Worm (Caenorhabditis elegans) whole organism, late embryonic: ENCODE data around the gene sumv-1.

ENCODE experiments used
- C08G9.2 ChIP-seq: sonication (generic microtip); optimal IDR thresholded peaks from 2 replicates; lab custom pipeline; 2016; ENCODE audit warnings: mild to moderate bottlenecking, missing genetic modification characterization, moderate library complexity, missing compliant biosample characterization
- C38D4.7 ChIP-seq: fragments of 200-800 bp; sonication (Bioruptor generic); optimal IDR thresholded peaks from 2 replicates; lab custom pipeline; 2018; ENCODE audit warnings: mild to moderate bottlenecking, missing genetic modification characterization, moderate library complexity, missing compliant biosample characterization
- F13H6.1 ChIP-seq: sonication (generic microtip); optimal IDR thresholded peaks from 2 replicates; lab custom pipeline; 2016; ENCODE audit warnings: missing genetic modification characterization, missing compliant biosample characterization
- K02D7.2 ChIP-seq: sonication (generic microtip); optimal IDR thresholded peaks from 2 replicates; lab custom pipeline; 2017; ENCODE audit warnings: mild to moderate bottlenecking, missing genetic modification characterization, missing compliant biosample characterization
- K09A11.1 ChIP-seq: sonication (generic microtip); optimal IDR thresholded peaks from 2 replicates; lab custom pipeline; 2017; ENCODE audit warnings: antibody characterized with exemption, mild to moderate bottlenecking, missing genetic modification characterization, missing compliant biosample characterization; ENCODE audit not compliant: insufficient read depth
- T23F11.4 ChIP-seq: fragments of 200-800 bp; sonication (Bioruptor generic); optimal IDR thresholded peaks from 2 replicates; lab custom pipeline; 2018; ENCODE audit warnings: mild to moderate bottlenecking, missing genetic modification characterization, missing compliant biosample characterization
- Y22D7AL.16 ChIP-seq: sonication (generic microtip); optimal IDR thresholded peaks from 2 replicates; lab custom pipeline; 2016; ENCODE audit warnings: missing genetic modification characterization, missing compliant biosample characterization
- ahr-1 ChIP-seq: sonication (generic microtip); optimal IDR thresholded peaks from 2 replicates; lab custom pipeline; 2016; ENCODE audit warnings: missing genetic modification characterization, missing compliant biosample characterization
- ceh-18 ChIP-seq: sonication (generic microtip); optimal IDR thresholded peaks from 2 replicates; lab custom pipeline; 2016; ENCODE audit warnings: missing genetic modification characterization, missing compliant biosample characterization
- ceh-19 ChIP-seq: fragments of 200-800 bp; sonication (Bioruptor generic); optimal IDR thresholded peaks from 2 replicates; lab custom pipeline; 2018; ENCODE audit warnings: mild to moderate bottlenecking, missing genetic modification characterization, missing compliant biosample characterization
- ceh-22 ChIP-seq: sonication (generic microtip); optimal IDR thresholded peaks from 2 replicates; lab custom pipeline; 2017; ENCODE audit warnings: missing biosample characterization, missing genetic modification characterization
- ceh-24 ChIP-seq: sonication (generic microtip); optimal IDR thresholded peaks from 2 replicates; lab custom pipeline; 2016; ENCODE audit warnings: mild to moderate bottlenecking, missing genetic modification characterization, missing compliant biosample characterization
- ceh-30 ChIP-seq: fragments of 150-350 bp; optimal IDR thresholded peaks from 2 replicates; lab custom pipeline; 2014; ENCODE audit warnings: missing biosample characterization, missing genetic modification characterization
- ceh-48 ChIP-seq: sonication (generic microtip); optimal IDR thresholded peaks from 2 replicates; lab custom pipeline; 2016; ENCODE audit warnings: missing genetic modification characterization, inconsistent platforms, missing compliant biosample characterization
- ceh-6 ChIP-seq: fragments of 200-800 bp; sonication (Bioruptor generic); optimal IDR thresholded peaks from 2 replicates; lab custom pipeline; 2018; ENCODE audit warnings: mild to moderate bottlenecking, missing genetic modification characterization, missing compliant biosample characterization
- che-1 ChIP-seq: sonication (generic microtip); optimal IDR thresholded peaks from 2 replicates; lab custom pipeline; 2016; ENCODE audit warnings: mild to moderate bottlenecking, missing genetic modification characterization, missing compliant biosample characterization
- dmd-4 ChIP-seq: sonication (generic microtip); optimal IDR thresholded peaks from 2 replicates; lab custom pipeline; 2016; ENCODE audit warnings: borderline replicate concordance, missing genetic modification characterization, missing compliant biosample characterization
- dve-1 ChIP-seq: sonication (generic microtip); optimal IDR thresholded peaks from 2 replicates; lab custom pipeline; 2017; ENCODE audit warnings: antibody characterized with exemption, mild to moderate bottlenecking, missing genetic modification characterization, missing compliant biosample characterization
- elt-2 ChIP-seq: sonication (generic microtip); optimal IDR thresholded peaks from 2 replicates; lab custom pipeline; 2016; ENCODE audit warnings: missing genetic modification reagents, missing genetic modification characterization, missing compliant biosample characterization
- elt-4 ChIP-seq: sonication (generic microtip); optimal IDR thresholded peaks from 2 replicates; lab custom pipeline; 2016; ENCODE audit warnings: missing genetic modification characterization, missing compliant biosample characterization
- ets-4 ChIP-seq: sonication (generic microtip); optimal IDR thresholded peaks from 2 replicates; lab custom pipeline; 2016; ENCODE audit warnings: missing genetic modification characterization, missing compliant biosample characterization
- fkh-6 ChIP-seq: sonication (generic microtip); optimal IDR thresholded peaks from 2 replicates; lab custom pipeline; 2016; ENCODE audit warnings: missing genetic modification characterization, missing compliant biosample characterization
- hlh-30 ChIP-seq: sonication (generic microtip); optimal IDR thresholded peaks from 2 replicates; lab custom pipeline; 2017; ENCODE audit warnings: antibody characterized with exemption, missing genetic modification characterization, missing compliant biosample characterization; ENCODE audit not compliant: insufficient read depth
- hlh-6 ChIP-seq: sonication (generic microtip); optimal IDR thresholded peaks from 2 replicates; lab custom pipeline; 2016; ENCODE audit warnings: missing genotype, missing genetic modification characterization, missing compliant biosample characterization
- hlh-8 ChIP-seq: sonication (generic microtip); optimal IDR thresholded peaks from 2 replicates; lab custom pipeline; 2016; ENCODE audit warnings: missing genotype, missing genetic modification characterization, missing compliant biosample characterization
- lim-6 ChIP-seq: sonication (generic microtip); optimal IDR thresholded peaks from 2 replicates; lab custom pipeline; 2016; ENCODE audit warnings: missing genetic modification characterization, missing compliant biosample characterization
- lin-11 ChIP-seq: fragments of 200-800 bp; sonication (Bioruptor generic); optimal IDR thresholded peaks from 2 replicates; lab custom pipeline; 2018; ENCODE audit warnings: mild to moderate bottlenecking, missing genetic modification characterization, missing compliant biosample characterization
- madf-2 ChIP-seq: sonication (generic microtip); optimal IDR thresholded peaks from 2 replicates; lab custom pipeline; 2017; ENCODE audit warnings: missing genetic modification characterization, missing compliant biosample characterization
- nfya-1 ChIP-seq: sonication (generic microtip); optimal IDR thresholded peaks from 2 replicates; lab custom pipeline; 2017; ENCODE audit warnings: missing genetic modification characterization, mild to moderate bottlenecking, missing compliant biosample characterization, antibody characterized with exemption, moderate library complexity
- nhr-232 ChIP-seq: sonication (generic microtip); optimal IDR thresholded peaks from 2 replicates; lab custom pipeline; 2016; ENCODE audit warnings: missing genetic modification characterization, missing compliant biosample characterization
- npax-4 ChIP-seq: sonication (generic microtip); optimal IDR thresholded peaks from 2 replicates; lab custom pipeline; 2016; ENCODE audit warnings: missing genetic modification characterization, missing compliant biosample characterization
- pag-3 ChIP-seq: sonication (generic microtip); optimal IDR thresholded peaks from 2 replicates; lab custom pipeline; 2016; ENCODE audit warnings: missing compliant biosample characterization, missing genetic modification characterization, borderline replicate concordance
- pha-4 ChIP-seq: fragments of 150-350 bp; optimal IDR thresholded peaks from 2 replicates; lab custom pipeline; 2018; ENCODE audit warnings: missing biosample characterization, missing genetic modification reagents, missing genetic modification characterization
- pqm-1 ChIP-seq: sonication (generic microtip); optimal IDR thresholded peaks from 2 replicates; lab custom pipeline; 2016; ENCODE audit warnings: missing genetic modification characterization, missing compliant biosample characterization
- sdc-2 ChIP-seq: sonication (generic microtip); optimal IDR thresholded peaks from 2 replicates; lab custom pipeline; 2016; ENCODE audit warnings: missing genotype, missing genetic modification characterization, missing compliant biosample characterization
- tbx-7 ChIP-seq: sonication (generic microtip); optimal IDR thresholded peaks from 2 replicates; lab custom pipeline; 2016; ENCODE audit warnings: missing genotype, missing genetic modification characterization, missing compliant biosample characterization
- ttx-3 ChIP-seq: sonication (generic microtip); optimal IDR thresholded peaks from 2 replicates; lab custom pipeline; 2016; ENCODE audit warnings: missing genetic modification reagents, missing genetic modification characterization, missing compliant biosample characterization
- unc-3 ChIP-seq, 2 experiments: fragments of 200-800 bp in 1 of 2; sonication (Bioruptor generic) in 1 of 2; sonication (generic microtip) in 1 of 2; conservative IDR thresholded peaks in 1 of 2; optimal IDR thresholded peaks in 1 of 2; 2 replicates each; pipeline versions ENCODE4 v1.3.6 to Lab custom; 2016 to 2022; ENCODE audit warnings: missing compliant biosample characterization in 2 of 2, missing genetic modification characterization in 2 of 2, missing genetic modification reagents in 1 of 2
- unc-42 ChIP-seq: sonication (generic microtip); optimal IDR thresholded peaks from 2 replicates; lab custom pipeline; 2016; ENCODE audit warnings: missing genotype, missing genetic modification characterization, missing compliant biosample characterization
- unc-55 ChIP-seq: sonication (generic microtip); optimal IDR thresholded peaks from 2 replicates; lab custom pipeline; 2017; ENCODE audit warnings: missing biosample characterization, missing genetic modification reagents, missing genetic modification characterization
- unc-86 ChIP-seq: sonication (generic microtip); optimal IDR thresholded peaks from 2 replicates; lab custom pipeline; 2016; ENCODE audit warnings: missing genetic modification characterization, missing compliant biosample characterization
- ztf-16 ChIP-seq: sonication (generic microtip); optimal IDR thresholded peaks from 2 replicates; lab custom pipeline; 2017; ENCODE audit warnings: missing genetic modification characterization, missing compliant biosample characterization

sumv-1 gene

DNA sequence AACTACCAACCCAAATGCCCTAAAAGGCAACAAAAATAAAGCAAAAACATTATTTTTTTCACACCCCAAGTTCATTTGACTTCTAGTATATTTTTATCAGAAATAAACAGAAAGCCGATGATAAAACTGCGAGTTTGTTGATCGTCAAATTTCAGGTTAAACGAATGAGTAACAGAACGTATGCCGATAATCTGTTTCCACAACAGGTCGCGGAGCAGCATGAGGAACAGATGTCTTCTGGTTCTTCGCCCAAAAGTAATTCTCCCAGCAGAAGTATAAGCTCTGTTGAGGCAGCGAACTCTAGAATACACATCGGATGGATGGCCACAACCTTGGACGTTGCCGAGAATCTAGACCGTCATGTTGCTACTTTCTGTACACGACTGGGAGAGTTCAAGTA is 23.6 kb downstream of the sumv-1 start, which contains the start of gene prmt-5:
Gene prmt-5, plus strand, starts transcription at position 141 of the 400 bp plus-strand sequence.
- no peak for TF ChIP-seq ceh-22 (tag; lab: Kevin White, UChicago)
- no peak for TF ChIP-seq elt-4 (tag; lab: Kevin White, UChicago)
- no peak for TF ChIP-seq hlh-6 (tag; lab: Kevin White, UChicago)
- no peak for TF ChIP-seq ceh-30
- TF ChIP-seq ztf-16: no peak
- TF ChIP-seq madf-2 (tag; lab: Kevin White, UChicago): no peak
- TF ChIP-seq fkh-6: no peak
- TF ChIP-seq lim-6 (tag; lab: Kevin White, UChicago): no peak
- no peak for TF ChIP-seq C08G9.2
- TF ChIP-seq ceh-18 (tag; lab: Kevin White, UChicago): no peak
- TF ChIP-seq npax-4 (tag; lab: Kevin White, UChicago): no peak
- no peak for TF ChIP-seq unc-86 (tag; lab: Kevin White, UChicago)
- no peak for TF ChIP-seq K02D7.2
- no peak for TF ChIP-seq Y22D7AL.16 (tag; lab: Kevin White, UChicago)
- TF ChIP-seq lin-11 (tag; lab: Kevin White, UChicago): no peak
- no peak for TF ChIP-seq tbx-7 (tag; lab: Kevin White, UChicago)
- no peak for TF ChIP-seq elt-2 (tag; lab: Kevin White, UChicago)
- no peak for TF ChIP-seq C38D4.7 (GFP tag; lab: Kevin White, UChicago)
- TF ChIP-seq unc-3 (GFP tag; conservative IDR thresholded peaks at IDR 0.05; lab: Robert Waterston, UW): no peak
- no peak for TF ChIP-seq unc-3 (tag; optimal IDR thresholded peaks at IDR 0.05; lab: Kevin White, UChicago)

DNA sequence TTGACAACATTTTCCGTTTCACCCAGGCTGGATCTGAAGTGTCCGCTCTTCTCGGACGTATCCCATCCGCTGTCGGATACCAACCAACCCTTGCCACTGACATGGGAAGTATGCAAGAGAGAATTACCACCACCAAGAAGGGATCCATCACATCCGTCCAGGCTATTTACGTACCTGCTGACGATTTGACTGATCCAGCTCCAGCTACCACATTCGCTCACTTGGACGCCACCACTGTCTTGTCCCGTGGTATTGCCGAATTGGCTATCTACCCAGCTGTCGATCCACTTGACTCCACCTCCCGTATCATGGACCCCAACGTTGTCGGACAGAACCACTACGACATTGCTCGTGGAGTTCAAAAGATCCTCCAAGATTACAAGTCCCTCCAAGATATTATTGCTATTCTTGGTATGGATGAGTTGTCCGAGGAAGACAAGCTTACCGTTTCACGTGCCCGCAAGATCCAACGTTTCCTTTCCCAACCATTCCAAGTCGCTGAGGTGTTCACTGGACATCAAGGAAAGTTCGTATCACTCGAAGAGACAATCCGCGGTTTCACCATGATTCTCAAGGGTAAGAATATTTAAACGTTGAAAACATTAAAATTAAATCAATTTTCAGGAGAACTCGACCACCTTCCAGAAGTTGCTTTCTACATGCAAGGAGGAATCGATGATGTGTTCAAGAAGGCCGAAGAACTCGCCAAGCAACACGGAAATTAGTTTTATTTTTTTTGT is 24.3 kb downstream of the sumv-1 start:
- no peak for TF ChIP-seq pqm-1
- TF ChIP-seq ahr-1: no peak
- TF ChIP-seq lim-6 (tag; lab: Kevin White, UChicago): no peak
- TF ChIP-seq K02D7.2: no peak
- no peak for TF ChIP-seq unc-3 (GFP tag; conservative IDR thresholded peaks at IDR 0.05; lab: Robert Waterston, UW)
- TF ChIP-seq unc-3 (tag; optimal IDR thresholded peaks at IDR 0.05; lab: Kevin White, UChicago): no peak
- no peak for TF ChIP-seq Y22D7AL.16 (tag; lab: Kevin White, UChicago)
- no peak for TF ChIP-seq dve-1 (tag; lab: Kevin White, UChicago)
- no peak for TF ChIP-seq hlh-6 (tag; lab: Kevin White, UChicago)
- TF ChIP-seq ceh-19 (GFP tag; lab: Kevin White, UChicago): no peak

DNA sequence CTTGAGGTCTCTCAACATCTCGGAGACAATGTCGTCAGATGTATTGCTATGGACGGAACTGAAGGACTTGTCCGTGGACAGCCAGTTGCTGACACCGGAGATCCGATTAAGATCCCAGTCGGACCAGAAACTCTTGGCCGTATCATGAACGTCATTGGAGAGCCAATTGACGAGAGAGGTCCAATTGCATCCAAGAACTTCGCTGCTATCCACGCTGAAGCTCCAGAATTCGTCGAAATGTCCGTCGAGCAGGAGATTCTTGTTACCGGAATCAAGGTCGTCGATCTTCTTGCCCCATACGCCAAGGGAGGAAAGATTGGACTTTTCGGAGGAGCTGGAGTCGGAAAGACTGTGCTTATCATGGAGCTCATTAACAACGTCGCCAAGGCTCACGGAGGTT is 25.1 kb downstream of the sumv-1 start:
- TF ChIP-seq ttx-3 (tag; lab: Kevin White, UChicago): no peak
- no peak for TF ChIP-seq che-1 (tag; lab: Kevin White, UChicago)
- no peak for TF ChIP-seq T23F11.4
- no peak for TF ChIP-seq hlh-8 (tag; lab: Kevin White, UChicago)
- no peak for TF ChIP-seq K09A11.1 (tag; lab: Kevin White, UChicago)
- TF ChIP-seq elt-2 (tag; lab: Kevin White, UChicago): no peak
- TF ChIP-seq sdc-2: no peak
- TF ChIP-seq hlh-6 (tag; lab: Kevin White, UChicago): no peak
- no peak for TF ChIP-seq F13H6.1 (tag; lab: Kevin White, UChicago)
- TF ChIP-seq nhr-232 (tag; lab: Kevin White, UChicago): no peak
- no peak for TF ChIP-seq ceh-6 (GFP tag; lab: Kevin White, UChicago)

DNA sequence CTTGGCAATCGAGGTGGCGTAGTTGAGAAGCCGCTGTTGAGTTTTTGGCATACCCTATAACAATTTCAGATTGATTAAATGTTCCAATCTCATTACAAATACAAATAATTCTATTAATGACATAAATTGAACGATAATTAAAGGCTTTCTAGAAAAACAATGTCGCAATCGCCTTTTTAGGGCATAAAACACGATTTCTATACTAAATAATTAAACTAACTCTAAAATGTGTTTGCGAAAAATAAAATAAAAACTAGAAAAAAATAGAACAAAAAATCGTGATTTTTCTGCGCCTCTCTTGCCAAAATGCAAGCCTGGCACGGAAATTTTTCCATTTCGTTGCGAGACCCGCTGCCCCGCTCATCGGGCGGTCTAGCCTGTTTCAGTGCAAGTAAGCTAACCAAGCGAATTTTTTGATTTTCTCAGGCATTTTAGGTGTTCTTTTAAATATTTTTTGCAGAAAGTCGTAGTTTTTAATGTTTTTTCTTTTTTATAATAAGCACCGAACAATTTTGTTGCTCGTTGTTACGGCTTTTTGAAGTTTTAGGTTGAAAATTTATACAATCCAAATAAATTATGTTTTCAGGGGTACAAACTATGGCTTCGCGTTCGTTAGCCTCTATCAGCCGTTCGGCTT is 26.0 kb downstream of the sumv-1 start, which contains the start of the genes C34E10.12, C34E10.10 and atp-2:
Gene C34E10.12, minus strand, starts transcription at position 51 of the 637 bp plus-strand sequence.
Gene C34E10.10, minus strand, starts transcription at position 54 of the 637 bp plus-strand sequence.
Gene atp-2, plus strand, starts transcription at position 587 of the 637 bp plus-strand sequence.
- TF ChIP-seq dmd-4 (tag; lab: Kevin White, UChicago) (no peak), hlh-8 (tag; lab: Kevin White, UChicago) (no peak), Y22D7AL.16 (tag; lab: Kevin White, UChicago) (no peak), ets-4 (tag; lab: Kevin White, UChicago) (peak; percentile 68), ceh-48 (tag; lab: Kevin White, UChicago) (no peak), unc-42 (peak; percentile 49), unc-55 (GFP tag; lab: Kevin White, UChicago) (no peak), pqm-1 (no peak), pag-3 (tag; lab: Kevin White, UChicago) (no peak), ahr-1 (no peak), C38D4.7 (GFP tag; lab: Kevin White, UChicago) (no peak), pha-4 (tag; lab: Kevin White, UChicago) (no peak), ceh-24 (tag; lab: Kevin White, UChicago) (no peak), ztf-16 (peak; percentile 18), C08G9.2 (no peak), tbx-7 (tag; lab: Kevin White, UChicago) (no peak), nfya-1 (tag; lab: Kevin White, UChicago) (peak; percentile 70), hlh-30 (no peak), unc-3 (GFP tag; conservative IDR thresholded peaks at IDR 0.05; lab: Robert Waterston, UW) (no peak; the same call in 1 of the 2 replicates), unc-3 (tag; optimal IDR thresholded peaks at IDR 0.05; lab: Kevin White, UChicago) (no peak)
